Worm (Caenorhabditis elegans) whole organism, L4/young adult: ENCODE results near the gene wbp-2.

Experiments used
- W03F9.2 ChIP-seq: fragments of 150-350 bp; optimal IDR thresholded peaks from 2 replicates; lab custom pipeline; 2014; ENCODE audit warnings: missing biosample characterization, missing genetic modification characterization
- dao-5 ChIP-seq: sonication (generic microtip); optimal IDR thresholded peaks from 2 replicates; lab custom pipeline; 2016; ENCODE audit warnings: missing genotype, missing genetic modification characterization, moderate library complexity, missing compliant biosample characterization
- him-1 ChIP-seq: sonication (generic microtip); optimal IDR thresholded peaks from 2 replicates; lab custom pipeline; 2016; ENCODE audit warnings: missing genotype, missing genetic modification reagents, missing genetic modification characterization, missing compliant biosample characterization

ce11 chrII:9305575-9305974 lies 24.0 kb upstream of the wbp-2 start:
- TF ChIP-seq W03F9.2 (tag; lab: Kevin White, UChicago) (no peak), him-1 (tag; lab: Kevin White, UChicago) (no peak), dao-5 (no peak)
